Fruit fly (Drosophila melanogaster): ENCODE data around the gene CG4751.

The CG4751 gene

DNA sequence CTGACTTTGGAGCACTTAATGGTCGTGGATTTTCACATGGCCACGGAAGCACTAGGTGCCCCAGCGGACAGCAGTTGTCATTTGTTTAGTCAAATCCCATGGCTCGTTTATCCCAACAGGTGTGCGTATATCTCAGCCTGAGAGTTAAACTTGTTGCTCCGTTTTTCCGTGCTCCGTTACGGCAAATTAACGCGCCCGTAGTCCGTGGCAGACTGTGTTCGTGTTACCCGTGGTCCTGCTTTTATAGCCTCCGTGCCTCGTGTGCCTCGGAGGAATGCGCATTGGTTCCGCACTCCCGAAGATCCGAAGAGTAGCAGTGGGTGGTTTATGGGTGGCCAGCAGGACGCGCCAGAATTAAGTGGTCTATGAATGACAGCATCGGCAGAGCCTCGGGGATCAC is 18.4 kb downstream of the CG4751 start, which contains the start of gene Gyc32E:
Gene Gyc32E (minus strand): TSS at position 133 of the 400 bp plus-strand sequence.
- TF ChIP-seq CG10631 (GFP tag; optimal IDR thresholded peaks at IDR 0.05), result no peak
- TF ChIP-seq lz (GFP tag; optimal IDR thresholded peaks at IDR 0.05), result no peak
- no peak for TF ChIP-seq OdsH (GFP tag; optimal IDR thresholded peaks at IDR 0.05)
- no peak for TF ChIP-seq Blimp-1 (GFP tag; optimal IDR thresholded peaks at IDR 0.05)
- no peak for TF ChIP-seq CG3032 (tag; optimal IDR thresholded peaks at IDR 0.05)
- no peak for TF ChIP-seq CG9139 (GFP tag; optimal IDR thresholded peaks at IDR 0.05)
- TF ChIP-seq Ets96B (tag; optimal IDR thresholded peaks at IDR 0.05), result no peak
- no peak for TF ChIP-seq acj6 (GFP tag; optimal IDR thresholded peaks at IDR 0.05)
- TF ChIP-seq ss (GFP tag; optimal IDR thresholded peaks at IDR 0.05), result no peak

- TF ChIP-seq CG6792 (GFP tag; optimal IDR thresholded peaks at IDR 0.05) (peak; percentile 94), CG7368 (GFP tag; optimal IDR thresholded peaks at IDR 0.05) (peak; percentile 93), Ets96B (tag; optimal IDR thresholded peaks at IDR 0.05) (peak; percentile 91), CG3919 (GFP tag; optimal IDR thresholded peaks at IDR 0.05) (peak; percentile 97), dsx (GFP tag; optimal IDR thresholded peaks at IDR 0.05; ENCODE audit: poor library complexity, severe bottlenecking) (peak; percentile 83), Hr4 (GFP tag; optimal IDR thresholded peaks at IDR 0.05) (peak; percentile 96), CG11294 (GFP tag; IDR thresholded peaks at IDR 0.05) (peak; percentile 96), CG10669 (GFP tag; optimal IDR thresholded peaks at IDR 0.05) (peak; percentile 91), ss (GFP tag; optimal IDR thresholded peaks at IDR 0.05) (peak; percentile 83 to 86), net (GFP tag; optimal IDR thresholded peaks at IDR 0.05) (peak; percentile 92), acj6 (GFP tag; optimal IDR thresholded peaks at IDR 0.05) (peak; percentile 96), CG9139 (GFP tag; optimal IDR thresholded peaks at IDR 0.05) (peak; percentile 63), Sox14 (GFP tag; optimal IDR thresholded peaks at IDR 0.05) (peak; percentile 94), Hr39 (GFP tag; optimal IDR thresholded peaks at IDR 0.05) (peak; percentile 96), vri (GFP tag; optimal IDR thresholded peaks at IDR 0.05) (peak; percentile 81), CG34406 (GFP tag; optimal IDR thresholded peaks at IDR 0.05) (peak; percentile 93), cyc (GFP tag; optimal IDR thresholded peaks at IDR 0.05) (peak; percentile 97), Met (GFP tag; optimal IDR thresholded peaks at IDR 0.05) (peak; percentile 97), Smox (GFP tag; optimal IDR thresholded peaks at IDR 0.05) (peak; percentile 95), CG16779 (tag; optimal IDR thresholded peaks at IDR 0.05) (peak; percentile 73), CG10631 (GFP tag; optimal IDR thresholded peaks at IDR 0.05) (peak; percentile 95), CG31627 (GFP tag; optimal IDR thresholded peaks at IDR 0.05) (peak; percentile 97), CG4318 (GFP tag; optimal IDR thresholded peaks at IDR 0.05) (peak; percentile 92), Lpt (GFP tag; optimal IDR thresholded peaks at IDR 0.05) (peak; percentile 91), CG32006 (GFP tag; optimal IDR thresholded peaks at IDR 0.05) (peak; percentile 97), CG1621 (tag; optimal IDR thresholded peaks at IDR 0.05) (peak; percentile 84), CG6808 (GFP tag; optimal IDR thresholded peaks at IDR 0.05) (peak; percentile 86), CG3032 (tag; optimal IDR thresholded peaks at IDR 0.05) (peak; percentile 93), salr (GFP tag; optimal IDR thresholded peaks at IDR 0.05) (peak; percentile 69 to 92), Eip93F (GFP tag; optimal IDR thresholded peaks at IDR 0.05) (peak; percentile 61), Gug (GFP tag; IDR thresholded peaks at IDR 0.05) (peak; percentile 97), Blimp-1 (GFP tag; optimal IDR thresholded peaks at IDR 0.05) (peak; percentile 79), fkh (GFP tag; optimal IDR thresholded peaks at IDR 0.05) (no peak), fd59A (GFP tag; optimal IDR thresholded peaks at IDR 0.05) (peak; percentile 79), CG15336 (GFP tag; IDR thresholded peaks at IDR 0.05) (peak; percentile 97), CG6163 (GFP tag; IDR thresholded peaks at IDR 0.05) (peak; percentile 96), fd85E (GFP tag; optimal IDR thresholded peaks at IDR 0.05) (peak; percentile 46), CG6276 (GFP tag; optimal IDR thresholded peaks at IDR 0.05) (peak; percentile 93), dac (GFP tag; optimal IDR thresholded peaks at IDR 0.05) (no peak), Eip75B (GFP tag; optimal IDR thresholded peaks at IDR 0.05) (peak; percentile 95), Eip78C (GFP tag) (peak; percentile 99), Ets21C (GFP tag; optimal IDR thresholded peaks at IDR 0.05) (peak; percentile 91), CG6854 (GFP tag; optimal IDR thresholded peaks at IDR 0.05) (no peak), CG8319 (GFP tag; optimal IDR thresholded peaks at IDR 0.05) (peak; percentile 95), topi (GFP tag; optimal IDR thresholded peaks at IDR 0.05) (peak; percentile 95)
Measured at dm6 chr2L:11155166-11155958, 24.8 kb downstream of the CG4751 start, which contains the start of gene CG6287. Gene CG6287 (minus strand): TSS chr2L:11155721.
